Fruit fly (Drosophila melanogaster) whole organism, prepupa: Measurements from ENCODE around the gene CG9030.
A peak's percentile ranks its signal among the peaks of the same experiment; 100 is the strongest.

Source experiments
- Blimp-1 ChIP-seq: fragments of 200-800 bp; sonication (Bioruptor generic); optimal IDR thresholded peaks from 3 replicates; lab custom pipeline; 2017; ENCODE audit warnings: missing biosample characterization, missing genetic modification characterization, mild to moderate bottlenecking, moderate library complexity, missing genetic modification reagents
- CG10669 ChIP-seq: fragments of 200-800 bp; sonication (Bioruptor generic); optimal IDR thresholded peaks from 3 replicates; lab custom pipeline; 2018; ENCODE audit warnings: missing biosample characterization, mild to moderate bottlenecking, missing genetic modification characterization, moderate library complexity
- CG11294 ChIP-seq: fragments of 200-800 bp; sonication (Bioruptor generic); IDR thresholded peaks from 2 replicates; pipeline ENCODE4 v1.3.6; 2022; ENCODE audit warnings: missing biosample characterization, missing genetic modification characterization
- CG11762 ChIP-seq: fragments of 200-800 bp; sonication (Bioruptor generic); optimal IDR thresholded peaks from 3 replicates; lab custom pipeline; 2016; ENCODE audit warnings: missing biosample characterization, missing genetic modification characterization; ENCODE audit not compliant: insufficient read depth
- CG15336 ChIP-seq: fragments of 200-800 bp; sonication (Bioruptor generic); IDR thresholded peaks from 2 replicates; pipeline ENCODE4 v1.3.6; 2022; ENCODE audit warnings: missing biosample characterization, missing genetic modification characterization
- CG16779 ChIP-seq: fragments of 200-800 bp; sonication (Bioruptor generic); optimal IDR thresholded peaks from 3 replicates; lab custom pipeline; 2017; ENCODE audit warnings: missing biosample characterization, mild to moderate bottlenecking, missing genetic modification characterization
- CG3032 ChIP-seq: fragments of 200-800 bp; optimal IDR thresholded peaks from 2 replicates; lab custom pipeline; 2019; ENCODE audit warnings: missing biosample characterization, mild to moderate bottlenecking, missing genetic modification characterization, moderate library complexity
- CG31627 ChIP-seq: fragments of 200-800 bp; sonication (Bioruptor generic); optimal IDR thresholded peaks from 3 replicates; lab custom pipeline; 2016; ENCODE audit warnings: missing biosample characterization, missing genetic modification characterization
- CG32006 ChIP-seq: fragments of 200-800 bp; sonication (Bioruptor generic); optimal IDR thresholded peaks from 3 replicates; lab custom pipeline; 2017; ENCODE audit warnings: missing biosample characterization, mild to moderate bottlenecking, missing genetic modification characterization
- CG34406 ChIP-seq: fragments of 200-800 bp; sonication (Bioruptor generic); optimal IDR thresholded peaks from 3 replicates; lab custom pipeline; 2016; ENCODE audit warnings: missing biosample characterization, missing genetic modification characterization
- CG3919 ChIP-seq: fragments of 200-800 bp; sonication (Bioruptor generic); optimal IDR thresholded peaks from 3 replicates; lab custom pipeline; 2016; ENCODE audit warnings: missing biosample characterization, missing genetic modification characterization
- CG4318 ChIP-seq: fragments of 200-800 bp; sonication (Bioruptor generic); optimal IDR thresholded peaks from 3 replicates; lab custom pipeline; 2017; ENCODE audit warnings: missing biosample characterization, mild to moderate bottlenecking, missing genetic modification characterization
- CG6163 ChIP-seq: fragments of 200-800 bp; sonication (Bioruptor generic); IDR thresholded peaks from 3 replicates; pipeline ENCODE4 v1.3.6; 2022; ENCODE audit warnings: missing biosample characterization, missing genetic modification characterization
- CG7368 ChIP-seq: fragments of 200-800 bp; sonication (Bioruptor generic); optimal IDR thresholded peaks from 3 replicates; lab custom pipeline; 2016; ENCODE audit warnings: missing biosample characterization, missing genetic modification characterization
- CG8119 ChIP-seq: fragments of 200-800 bp; sonication (Bioruptor generic); IDR thresholded peaks from 3 replicates; pipeline ENCODE4 v1.3.6; 2022; ENCODE audit warnings: missing biosample characterization, missing genetic modification characterization
- CG9139 ChIP-seq: fragments of 200-800 bp; sonication (Bioruptor generic); optimal IDR thresholded peaks from 3 replicates; lab custom pipeline; 2017; ENCODE audit warnings: missing biosample characterization, mild to moderate bottlenecking, missing genetic modification characterization
- Eip75B ChIP-seq: fragments of 200-800 bp; sonication (Bioruptor generic); optimal IDR thresholded peaks from 3 replicates; lab custom pipeline; 2016; ENCODE audit warnings: missing biosample characterization, missing genetic modification characterization
- Eip78C ChIP-seq: fragments of 200-800 bp; sonication (Bioruptor generic); peaks from one replicate; lab custom pipeline; 2016; ENCODE audit warnings: missing biosample characterization, missing genetic modification characterization
- Eip93F ChIP-seq: fragments of 200-800 bp; sonication (Bioruptor generic); optimal IDR thresholded peaks from 2 replicates; lab custom pipeline; 2016; ENCODE audit warnings: missing biosample characterization, mild to moderate bottlenecking, missing genetic modification characterization
- Ets21C ChIP-seq: fragments of 200-800 bp; sonication (Bioruptor generic); optimal IDR thresholded peaks from 3 replicates; lab custom pipeline; 2016; ENCODE audit warnings: missing biosample characterization, missing genetic modification characterization
- Ets96B ChIP-seq: fragments of 200-800 bp; optimal IDR thresholded peaks from 2 replicates; lab custom pipeline; 2019; ENCODE audit warnings: missing biosample characterization, mild to moderate bottlenecking, missing genetic modification characterization, moderate library complexity
- Gug ChIP-seq: fragments of 200-800 bp; sonication (Bioruptor generic); IDR thresholded peaks from 2 replicates; pipeline ENCODE4 v1.3.6; 2022; ENCODE audit warnings: missing biosample characterization, missing genetic modification characterization
- Hr38 ChIP-seq: sonication (Bioruptor generic); optimal IDR thresholded peaks from 2 replicates; lab custom pipeline; 2016; ENCODE audit warnings: missing biosample characterization, missing genetic modification characterization
- Hr39 ChIP-seq: fragments of 200-800 bp; sonication (Bioruptor generic); optimal IDR thresholded peaks from 2 replicates; lab custom pipeline; 2016; ENCODE audit warnings: missing biosample characterization, missing genetic modification characterization
- Hr4 ChIP-seq: fragments of 200-800 bp; sonication (Bioruptor generic); optimal IDR thresholded peaks from 3 replicates; lab custom pipeline; 2016; ENCODE audit warnings: missing biosample characterization, missing genetic modification characterization
- Lpt ChIP-seq: fragments of 200-800 bp; sonication (Bioruptor generic); optimal IDR thresholded peaks from 3 replicates; lab custom pipeline; 2016; ENCODE audit warnings: missing biosample characterization, missing genetic modification characterization
- OdsH ChIP-seq: fragments of 200-800 bp; sonication (Bioruptor generic); optimal IDR thresholded peaks from 3 replicates; lab custom pipeline; 2016; ENCODE audit warnings: missing biosample characterization, missing genetic modification characterization
- Smox ChIP-seq: fragments of 200-800 bp; sonication (Bioruptor generic); optimal IDR thresholded peaks from 3 replicates; lab custom pipeline; 2016; ENCODE audit warnings: missing biosample characterization, missing genetic modification characterization
- Sox102F ChIP-seq: fragments of 200-800 bp; sonication (Bioruptor generic); optimal IDR thresholded peaks from 2 replicates; lab custom pipeline; 2016; ENCODE audit warnings: missing biosample characterization, mild to moderate bottlenecking, missing genetic modification characterization
- Sox14 ChIP-seq: fragments of 200-800 bp; sonication (Bioruptor generic); optimal IDR thresholded peaks from 3 replicates; lab custom pipeline; 2016; ENCODE audit warnings: missing biosample characterization, missing genetic modification characterization
- acj6 ChIP-seq: fragments of 200-800 bp; sonication (Bioruptor generic); optimal IDR thresholded peaks from 3 replicates; lab custom pipeline; 2016; ENCODE audit warnings: missing biosample characterization, missing genetic modification characterization
- cyc ChIP-seq: fragments of 200-800 bp; sonication (Bioruptor generic); optimal IDR thresholded peaks from 3 replicates; lab custom pipeline; 2016; ENCODE audit warnings: missing biosample characterization, missing genetic modification characterization
- dac ChIP-seq: fragments of 200-800 bp; sonication (Bioruptor generic); optimal IDR thresholded peaks from 2 replicates; lab custom pipeline; 2017; ENCODE audit warnings: missing biosample characterization, mild to moderate bottlenecking, missing genetic modification characterization
- dsx ChIP-seq: fragments of 200-800 bp; optimal IDR thresholded peaks from 3 replicates; lab custom pipeline; 2019; ENCODE audit warnings: missing biosample characterization, mild to moderate bottlenecking, missing genetic modification characterization, moderate library complexity; ENCODE audit not compliant: poor library complexity, severe bottlenecking
- eg ChIP-seq: fragments of 200-800 bp; sonication (Bioruptor generic); IDR thresholded peaks from 3 replicates; pipeline ENCODE4 v1.3.6; 2022; ENCODE audit warnings: missing biosample characterization, missing genetic modification characterization
- esn ChIP-seq: fragments of 200-800 bp; sonication (Bioruptor generic); optimal IDR thresholded peaks from 2 replicates; lab custom pipeline; 2016; ENCODE audit warnings: missing biosample characterization, mild to moderate bottlenecking, missing genetic modification characterization, moderate library complexity
- fd59A ChIP-seq: fragments of 200-800 bp; sonication (Bioruptor generic); optimal IDR thresholded peaks from 2 replicates; lab custom pipeline; 2017; ENCODE audit warnings: missing biosample characterization, mild to moderate bottlenecking, missing genetic modification characterization, missing genetic modification reagents
- fkh ChIP-seq: fragments of 200-800 bp; sonication (Bioruptor generic); optimal IDR thresholded peaks from 3 replicates; lab custom pipeline; 2017; ENCODE audit warnings: missing biosample characterization, mild to moderate bottlenecking, missing genetic modification characterization, moderate library complexity
- lz ChIP-seq: fragments of 200-800 bp; sonication (Bioruptor generic); optimal IDR thresholded peaks from 3 replicates; lab custom pipeline; 2016; ENCODE audit warnings: missing biosample characterization, missing genetic modification characterization
- net ChIP-seq: fragments of 200-800 bp; sonication (Bioruptor generic); optimal IDR thresholded peaks from 3 replicates; lab custom pipeline; 2016; ENCODE audit warnings: missing biosample characterization, missing genetic modification characterization
- pdm3 ChIP-seq: fragments of 200-800 bp; sonication (Bioruptor generic); optimal IDR thresholded peaks from 3 replicates; lab custom pipeline; 2016; ENCODE audit warnings: missing biosample characterization, missing genetic modification characterization
- salr ChIP-seq, 2 experiments: fragments of 200-800 bp; sonication (Bioruptor generic); optimal IDR thresholded peaks; 3 replicates each; lab custom pipeline; 2016 to 2018; ENCODE audit warnings: missing biosample characterization in 2 of 2, missing genetic modification characterization in 2 of 2, mild to moderate bottlenecking in 1 of 2
- spab ChIP-seq: fragments of 200-800 bp; sonication (Bioruptor generic); optimal IDR thresholded peaks from 2 replicates; lab custom pipeline; 2017; ENCODE audit warnings: missing biosample characterization, mild to moderate bottlenecking, missing genetic modification characterization, missing genetic modification reagents
- svp ChIP-seq: fragments of 200-800 bp; sonication (Bioruptor generic); peaks from one replicate; lab custom pipeline; 2016; ENCODE audit warnings: missing biosample characterization, missing genetic modification characterization
- topi ChIP-seq: fragments of 200-800 bp; sonication (Bioruptor generic); optimal IDR thresholded peaks from 3 replicates; lab custom pipeline; 2016; ENCODE audit warnings: missing biosample characterization, missing genetic modification characterization

CG9030 gene

DNA sequence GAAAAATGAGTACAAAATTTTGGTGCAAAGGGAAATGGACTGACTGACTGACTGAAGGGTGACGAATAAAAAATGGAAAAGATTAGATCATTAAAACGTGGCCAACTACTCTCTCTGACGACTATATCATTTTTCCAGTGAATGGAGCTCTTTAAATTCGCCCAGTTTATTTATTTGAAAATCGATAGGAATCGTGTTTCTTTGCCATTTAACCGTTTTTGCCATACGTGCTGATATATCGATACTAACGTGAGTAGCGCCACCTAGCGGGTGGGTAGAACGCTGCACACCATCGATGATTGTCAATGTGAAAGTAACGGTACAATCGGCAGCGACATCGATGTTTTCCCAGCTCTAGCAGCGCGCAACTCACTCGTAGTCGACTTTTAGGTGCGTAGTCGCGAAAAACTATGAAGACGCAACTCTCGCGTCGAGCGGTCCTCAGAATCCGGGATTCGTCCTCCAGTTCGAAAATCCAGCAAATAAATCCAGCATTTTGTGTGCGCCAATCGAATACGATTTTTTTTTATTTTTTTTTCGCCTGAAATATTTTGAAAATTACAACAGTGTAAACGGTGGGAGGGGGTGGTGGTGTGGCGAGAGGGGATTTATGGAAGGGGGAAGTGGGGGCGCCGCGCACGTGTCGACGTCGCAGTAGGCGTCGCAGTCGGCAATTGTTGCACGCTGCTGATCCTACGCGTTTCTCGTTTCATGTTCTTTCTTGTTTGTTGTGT, at the start of gene CG9030, which contains the start of gene eag:
Gene CG9030 (minus strand): TSS at position 51 of the 734 bp plus-strand sequence.
Gene eag (plus strand): TSS at position 428 of the 734 bp plus-strand sequence.
- TF ChIP-seq Eip93F (GFP tag; lab: Kevin White, UChicago) (no peak), CG4318 (GFP tag; lab: Kevin White, UChicago) (no peak), OdsH (GFP tag; lab: Kevin White, UChicago) (no peak), fkh (no peak), dsx (GFP tag; lab: Kevin White, UChicago) (no peak), CG16779 (no peak), eg (GFP tag; lab: Robert Waterston, UW) (no peak), CG11294 (GFP tag; lab: Robert Waterston, UW) (no peak), Eip75B (GFP tag; lab: Kevin White, UChicago) (no peak), Gug (GFP tag; lab: Robert Waterston, UW) (no peak), Blimp-1 (GFP tag; lab: Kevin White, UChicago) (no peak), CG11762 (GFP tag; lab: Kevin White, UChicago) (no peak)

DNA sequence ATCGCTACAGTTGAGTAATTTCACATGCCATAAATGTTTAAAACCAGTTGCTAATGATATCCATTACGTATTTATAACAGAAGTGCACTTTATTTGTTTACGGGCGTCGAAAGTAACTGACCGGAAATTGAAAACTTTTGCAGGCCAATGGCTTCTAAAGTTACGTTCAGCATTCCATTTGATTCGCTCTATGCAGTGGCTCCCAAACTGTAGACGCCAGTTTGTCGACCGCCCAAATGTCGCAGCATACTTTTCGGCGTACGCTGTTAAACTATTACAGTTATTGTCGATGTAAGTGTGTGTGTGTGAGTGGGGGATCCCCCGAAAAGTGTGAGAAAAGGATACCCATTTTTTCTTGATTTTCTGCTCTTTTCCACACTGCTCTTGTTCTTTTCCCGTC, 6.0 kb upstream of the CG9030 start:
- TF ChIP-seq Hr38 (GFP tag; lab: Kevin White, UChicago) (no peak), CG7368 (GFP tag; lab: Kevin White, UChicago) (no peak), CG8119 (GFP tag; lab: Robert Waterston, UW) (no peak), Sox102F (no peak), Gug (GFP tag; lab: Robert Waterston, UW) (no peak), Sox14 (GFP tag; lab: Kevin White, UChicago) (no peak), CG6163 (GFP tag; lab: Robert Waterston, UW) (no peak)

DNA sequence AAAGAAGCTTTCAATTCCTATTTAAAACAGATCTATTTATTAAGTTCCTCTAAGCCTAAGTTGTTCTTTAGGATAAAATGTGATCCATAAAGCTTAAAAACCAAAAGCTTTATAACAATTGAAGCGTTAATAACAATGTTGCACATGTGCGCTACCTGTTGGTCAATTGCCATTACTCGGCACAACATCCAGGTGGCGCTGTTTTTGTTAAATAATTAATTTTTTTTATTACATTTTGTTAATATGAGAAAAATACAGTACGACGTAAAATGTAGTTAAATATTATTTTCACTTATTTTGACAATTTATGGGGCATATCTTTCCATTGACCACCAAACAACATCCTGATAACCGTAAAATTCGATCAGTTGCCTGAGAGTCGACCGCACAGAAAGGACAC, 1.0 kb downstream of the CG9030 start:
- no peak for TF ChIP-seq dac (GFP tag; lab: Kevin White, UChicago)
- TF ChIP-seq net (GFP tag; lab: Kevin White, UChicago), result no peak
- TF ChIP-seq CG11294 (GFP tag; lab: Robert Waterston, UW), result no peak
- peak; percentile 77 for TF ChIP-seq Blimp-1 (GFP tag; lab: Kevin White, UChicago)
- peak; percentile 12 for TF ChIP-seq Hr39
- TF ChIP-seq CG3032, result peak; percentile 4
- peak; percentile 9 for TF ChIP-seq topi
- peak; percentile 29 for TF ChIP-seq Eip78C (GFP tag; lab: Kevin White, UChicago)
- TF ChIP-seq lz (GFP tag; lab: Kevin White, UChicago), result peak; percentile 19
- no peak for TF ChIP-seq Lpt (GFP tag; lab: Kevin White, UChicago)
- no peak for TF ChIP-seq Ets21C
- no peak for TF ChIP-seq Sox14 (GFP tag; lab: Kevin White, UChicago)
- no peak for TF ChIP-seq CG34406 (GFP tag; lab: Kevin White, UChicago)
- peak; percentile 46 for TF ChIP-seq acj6 (GFP tag; lab: Kevin White, UChicago)
- TF ChIP-seq esn (GFP tag; lab: Kevin White, UChicago), result peak; percentile 12
- TF ChIP-seq CG11762 (GFP tag; lab: Kevin White, UChicago), result no peak
- TF ChIP-seq CG9139 (GFP tag; lab: Kevin White, UChicago), result no peak
- no peak for TF ChIP-seq svp (GFP tag; lab: Kevin White, UChicago)
- TF ChIP-seq fd59A (GFP tag; lab: Kevin White, UChicago), result no peak
- no peak for TF ChIP-seq CG4318 (GFP tag; lab: Kevin White, UChicago)
- peak; percentile 40 for TF ChIP-seq cyc (GFP tag; lab: Kevin White, UChicago)
- no peak for TF ChIP-seq Hr38 (GFP tag; lab: Kevin White, UChicago)
- TF ChIP-seq Ets96B (tag; lab: Kevin White, UChicago), result no peak
- no peak for TF ChIP-seq CG15336
- TF ChIP-seq dsx (GFP tag; lab: Kevin White, UChicago), result peak; percentile 57
- TF ChIP-seq CG3919 (GFP tag; lab: Kevin White, UChicago), result no peak
- TF ChIP-seq salr (GFP tag; optimal IDR thresholded peaks at IDR 0.05; lab: Kevin White, UChicago), result no peak
- no peak for TF ChIP-seq eg (GFP tag; lab: Robert Waterston, UW)
- no peak for TF ChIP-seq Hr4 (GFP tag; lab: Kevin White, UChicago)
- no peak for TF ChIP-seq spab (GFP tag; lab: Kevin White, UChicago)
- peak; percentile 9 for TF ChIP-seq Sox102F
- TF ChIP-seq CG10669 (GFP tag; lab: Kevin White, UChicago), result no peak
- TF ChIP-seq CG31627 (GFP tag; lab: Kevin White, UChicago), result peak; percentile 39
- peak; percentile 17 for TF ChIP-seq pdm3 (GFP tag; lab: Kevin White, UChicago)
- peak; percentile 8 for TF ChIP-seq Smox
- TF ChIP-seq fkh, result no peak
- peak; percentile 28 for TF ChIP-seq OdsH (GFP tag; lab: Kevin White, UChicago)
- no peak for TF ChIP-seq CG32006 (GFP tag; lab: Kevin White, UChicago)
- no peak for TF ChIP-seq CG7368 (GFP tag; lab: Kevin White, UChicago)
